Worm (Caenorhabditis elegans) whole organism, late embryonic: ENCODE results near the gene madf-9.

ENCODE experiments used
- C08G9.2 ChIP-seq: sonication (generic microtip); optimal IDR thresholded peaks from 2 replicates; lab custom pipeline; 2016; ENCODE audit warnings: mild to moderate bottlenecking, missing genetic modification characterization, moderate library complexity, missing compliant biosample characterization
- C38D4.7 ChIP-seq: fragments of 200-800 bp; sonication (Bioruptor generic); optimal IDR thresholded peaks from 2 replicates; lab custom pipeline; 2018; ENCODE audit warnings: mild to moderate bottlenecking, missing genetic modification characterization, moderate library complexity, missing compliant biosample characterization
- K02D7.2 ChIP-seq: sonication (generic microtip); optimal IDR thresholded peaks from 2 replicates; lab custom pipeline; 2017; ENCODE audit warnings: mild to moderate bottlenecking, missing genetic modification characterization, missing compliant biosample characterization
- Y22D7AL.16 ChIP-seq: sonication (generic microtip); optimal IDR thresholded peaks from 2 replicates; lab custom pipeline; 2016; ENCODE audit warnings: missing genetic modification characterization, missing compliant biosample characterization
- ceh-18 ChIP-seq: sonication (generic microtip); optimal IDR thresholded peaks from 2 replicates; lab custom pipeline; 2016; ENCODE audit warnings: missing genetic modification characterization, missing compliant biosample characterization
- ceh-22 ChIP-seq: sonication (generic microtip); optimal IDR thresholded peaks from 2 replicates; lab custom pipeline; 2017; ENCODE audit warnings: missing biosample characterization, missing genetic modification characterization
- ceh-45 ChIP-seq: fragments of 200-800 bp; sonication (Bioruptor generic); IDR thresholded peaks from 2 replicates; pipeline ENCODE4 v1.3.6; 2022; ENCODE audit warnings: missing genetic modification reagents, missing genetic modification characterization, missing compliant biosample characterization
- ceh-48 ChIP-seq: sonication (generic microtip); optimal IDR thresholded peaks from 2 replicates; lab custom pipeline; 2016; ENCODE audit warnings: missing genetic modification characterization, inconsistent platforms, missing compliant biosample characterization
- dmd-4 ChIP-seq: sonication (generic microtip); optimal IDR thresholded peaks from 2 replicates; lab custom pipeline; 2016; ENCODE audit warnings: borderline replicate concordance, missing genetic modification characterization, missing compliant biosample characterization
- dve-1 ChIP-seq: sonication (generic microtip); optimal IDR thresholded peaks from 2 replicates; lab custom pipeline; 2017; ENCODE audit warnings: antibody characterized with exemption, mild to moderate bottlenecking, missing genetic modification characterization, missing compliant biosample characterization
- elt-4 ChIP-seq: sonication (generic microtip); optimal IDR thresholded peaks from 2 replicates; lab custom pipeline; 2016; ENCODE audit warnings: missing genetic modification characterization, missing compliant biosample characterization
- eyg-1 ChIP-seq: sonication (generic microtip); optimal IDR thresholded peaks from 2 replicates; lab custom pipeline; 2016; ENCODE audit warnings: missing genotype, missing genetic modification characterization, missing compliant biosample characterization
- hlh-15 ChIP-seq: sonication (generic microtip); optimal IDR thresholded peaks from 2 replicates; lab custom pipeline; 2016; ENCODE audit warnings: missing genetic modification characterization, missing compliant biosample characterization
- npax-4 ChIP-seq: sonication (generic microtip); optimal IDR thresholded peaks from 2 replicates; lab custom pipeline; 2016; ENCODE audit warnings: missing genetic modification characterization, missing compliant biosample characterization
- pag-3 ChIP-seq: sonication (generic microtip); optimal IDR thresholded peaks from 2 replicates; lab custom pipeline; 2016; ENCODE audit warnings: missing compliant biosample characterization, missing genetic modification characterization, borderline replicate concordance
- pax-1 ChIP-seq: fragments of 150-350 bp; optimal IDR thresholded peaks from 2 replicates; lab custom pipeline; 2014; ENCODE audit warnings: missing biosample characterization, missing genetic modification characterization
- pha-2 ChIP-seq: sonication (generic microtip); optimal IDR thresholded peaks from 2 replicates; lab custom pipeline; 2017; ENCODE audit warnings: mild to moderate bottlenecking, missing genetic modification characterization, missing compliant biosample characterization
- pha-4 ChIP-seq: fragments of 150-350 bp; optimal IDR thresholded peaks from 2 replicates; lab custom pipeline; 2018; ENCODE audit warnings: missing biosample characterization, missing genetic modification reagents, missing genetic modification characterization
- pros-1 ChIP-seq: fragments of 150-350 bp; optimal IDR thresholded peaks from 2 replicates; lab custom pipeline; 2014; ENCODE audit warnings: missing biosample characterization, missing genetic modification reagents, missing genetic modification characterization
- rnt-1 ChIP-seq: sonication (generic microtip); optimal IDR thresholded peaks from 2 replicates; lab custom pipeline; 2016; ENCODE audit warnings: missing genetic modification characterization, missing compliant biosample characterization
- sdc-2 ChIP-seq: sonication (generic microtip); optimal IDR thresholded peaks from 2 replicates; lab custom pipeline; 2016; ENCODE audit warnings: missing genotype, missing genetic modification characterization, missing compliant biosample characterization
- sox-2 ChIP-seq: fragments of 200-800 bp; sonication (Bioruptor generic); IDR thresholded peaks from 2 replicates; pipeline ENCODE4 v1.3.6; 2022; ENCODE audit warnings: missing genetic modification reagents, missing genetic modification characterization, missing compliant biosample characterization
- sox-4 ChIP-seq: sonication (generic microtip); optimal IDR thresholded peaks from 2 replicates; lab custom pipeline; 2017; ENCODE audit warnings: mild to moderate bottlenecking, missing genetic modification characterization, inconsistent platforms, missing compliant biosample characterization
- syd-9 ChIP-seq: sonication (generic microtip); optimal IDR thresholded peaks from 2 replicates; lab custom pipeline; 2016; ENCODE audit warnings: mild to moderate bottlenecking, missing genetic modification characterization, moderate library complexity, missing compliant biosample characterization
- tbx-2 ChIP-seq: sonication (generic microtip); optimal IDR thresholded peaks from 2 replicates; lab custom pipeline; 2016; ENCODE audit warnings: missing genetic modification characterization, missing compliant biosample characterization
- ttx-3 ChIP-seq: sonication (generic microtip); optimal IDR thresholded peaks from 2 replicates; lab custom pipeline; 2016; ENCODE audit warnings: missing genetic modification reagents, missing genetic modification characterization, missing compliant biosample characterization
- unc-3 ChIP-seq, 2 experiments: fragments of 200-800 bp in 1 of 2; sonication (Bioruptor generic) in 1 of 2; sonication (generic microtip) in 1 of 2; conservative IDR thresholded peaks in 1 of 2; optimal IDR thresholded peaks in 1 of 2; 2 replicates each; pipeline versions ENCODE4 v1.3.6 to Lab custom; 2016 to 2022; ENCODE audit warnings: missing compliant biosample characterization in 2 of 2, missing genetic modification characterization in 2 of 2, missing genetic modification reagents in 1 of 2
- unc-42 ChIP-seq: sonication (generic microtip); optimal IDR thresholded peaks from 2 replicates; lab custom pipeline; 2016; ENCODE audit warnings: missing genotype, missing genetic modification characterization, missing compliant biosample characterization

madf-9 gene

DNA sequence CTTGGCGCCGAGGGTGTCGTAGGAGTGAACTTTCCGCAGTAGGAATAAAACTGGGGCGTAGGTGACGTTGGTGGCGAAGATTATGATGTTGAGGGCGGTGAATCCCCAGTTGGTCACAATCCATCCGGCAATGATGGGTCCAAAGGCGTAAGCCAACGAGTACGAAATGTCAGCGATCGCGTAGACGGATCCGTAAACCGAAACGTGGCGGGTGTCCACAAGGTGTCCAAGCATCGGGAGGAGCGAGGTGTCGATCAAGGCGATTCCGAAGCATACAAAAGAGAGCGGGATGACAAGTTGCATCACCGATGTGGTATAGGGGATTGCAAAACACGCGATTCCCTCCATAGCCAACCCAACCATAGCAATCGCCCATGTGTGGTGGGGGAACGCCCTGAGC is 18.2 kb upstream of the madf-9 start:
- TF ChIP-seq ceh-18 (tag; lab: Kevin White, UChicago) = no peak
- TF ChIP-seq elt-4 (tag; lab: Kevin White, UChicago) = peak; percentile 81

DNA sequence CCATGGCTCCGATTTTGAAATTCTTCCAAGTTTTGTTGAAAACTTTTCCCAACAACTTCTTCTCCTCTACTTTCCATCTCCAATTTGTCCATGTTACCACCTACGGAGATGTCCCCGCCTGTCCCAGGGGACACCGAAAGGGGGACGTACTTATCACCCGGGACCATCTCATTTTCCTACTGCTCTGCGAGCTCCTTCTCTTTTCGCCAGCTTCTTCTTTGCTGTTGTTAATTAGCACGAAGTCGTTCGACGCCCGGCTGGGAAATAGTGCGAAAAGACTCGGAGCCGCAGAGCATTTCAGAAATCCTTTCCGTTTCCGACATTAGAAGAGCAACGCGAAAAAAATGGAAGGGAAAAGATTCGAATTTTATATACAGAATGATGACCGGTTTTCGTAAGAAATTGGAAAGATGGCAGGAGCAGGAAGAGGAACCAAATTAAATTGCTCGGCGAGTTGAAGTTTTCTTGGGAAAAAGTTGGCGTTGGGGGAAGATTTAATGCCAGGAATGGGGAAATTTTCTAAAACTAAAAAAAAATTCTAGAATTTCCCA is 15.0 kb upstream of the madf-9 start:
- TF ChIP-seq dve-1 (tag; lab: Kevin White, UChicago) (no peak), ceh-45 (GFP tag; lab: Robert Waterston, UW) (no peak), Y22D7AL.16 (tag; lab: Kevin White, UChicago) (no peak), ceh-48 (no peak), unc-42 (tag; lab: Kevin White, UChicago) (peak; percentile 51), K02D7.2 (tag; lab: Kevin White, UChicago) (no peak), unc-3 (GFP tag; conservative IDR thresholded peaks at IDR 0.05; lab: Robert Waterston, UW) (peak; percentile 59; the same call in 1 of the 2 replicates), unc-3 (tag; optimal IDR thresholded peaks at IDR 0.05; lab: Kevin White, UChicago) (peak; percentile 39), ceh-22 (tag; lab: Kevin White, UChicago) (no peak)
- TF ChIP-seq, all 69 proteins: peak for 2

DNA sequence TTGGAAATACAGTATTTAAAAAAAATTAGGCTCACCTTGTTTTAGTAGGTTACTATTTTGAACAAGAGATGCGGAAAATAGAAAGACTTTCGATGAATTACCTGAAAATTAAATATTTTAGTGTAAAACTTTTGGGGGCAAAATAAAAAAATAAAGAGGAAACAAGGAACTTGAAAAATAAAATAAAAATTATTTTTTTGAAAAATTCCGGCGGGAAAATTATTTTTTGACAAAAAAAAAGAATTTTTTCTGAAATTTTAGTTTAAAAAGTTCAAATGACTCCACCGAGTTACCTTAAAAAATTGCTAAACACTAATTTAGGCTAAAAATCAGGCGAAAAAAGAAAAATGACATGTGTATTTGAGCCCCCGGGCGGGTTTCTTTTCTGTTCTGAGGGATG is 12.3 kb upstream of the madf-9 start, which contains the start of the genes cha-1 and unc-17:
Gene cha-1 (minus strand): TSS at position 101 of the 400 bp plus-strand sequence.
Gene unc-17 (minus strand): TSS at position 103 of the 400 bp plus-strand sequence.
- no peak for TF ChIP-seq pha-4 (tag; lab: Kevin White, UChicago)
- TF ChIP-seq sox-4 (tag; lab: Kevin White, UChicago) = no peak
- no peak for TF ChIP-seq pax-1 (tag; lab: Kevin White, UChicago)
- TF ChIP-seq syd-9 (tag; lab: Kevin White, UChicago) = no peak
- no peak for TF ChIP-seq pag-3
- no peak for TF ChIP-seq tbx-2 (tag; lab: Kevin White, UChicago)
- TF ChIP-seq npax-4 = no peak
- TF ChIP-seq ceh-48 = no peak
- no peak for TF ChIP-seq unc-42 (tag; lab: Kevin White, UChicago)
- no peak for TF ChIP-seq rnt-1 (tag; lab: Kevin White, UChicago)
- TF ChIP-seq ttx-3 (tag; lab: Kevin White, UChicago) = no peak
- no peak for TF ChIP-seq pros-1
- no peak for TF ChIP-seq sox-2 (GFP tag; lab: Robert Waterston, UW)
- TF ChIP-seq dmd-4 = no peak
- TF ChIP-seq, all 69 proteins: peak for 0

DNA sequence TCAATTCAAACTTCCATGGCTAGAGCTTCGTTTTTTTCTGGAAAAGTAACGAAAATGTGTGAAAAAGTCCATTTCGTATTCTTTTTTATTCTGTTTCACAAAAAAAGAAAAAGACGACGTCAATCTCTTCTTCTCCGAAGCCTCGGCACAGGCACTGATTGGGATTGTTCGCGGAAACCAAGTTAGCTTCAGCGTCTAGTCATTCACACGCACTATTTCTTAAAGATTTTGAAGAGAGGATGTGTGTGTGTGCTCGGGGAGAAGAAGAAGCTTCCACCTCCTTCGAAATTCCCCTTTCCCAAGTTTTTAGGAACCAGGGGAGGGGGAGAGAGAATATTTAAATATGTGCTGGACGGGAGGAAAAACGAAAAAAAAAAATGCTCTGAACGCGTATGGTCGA is 10.4 kb upstream of the madf-9 start:
- peak; percentile 90 for TF ChIP-seq unc-42 (tag; lab: Kevin White, UChicago)
- no peak for TF ChIP-seq C38D4.7 (GFP tag; lab: Kevin White, UChicago)

DNA sequence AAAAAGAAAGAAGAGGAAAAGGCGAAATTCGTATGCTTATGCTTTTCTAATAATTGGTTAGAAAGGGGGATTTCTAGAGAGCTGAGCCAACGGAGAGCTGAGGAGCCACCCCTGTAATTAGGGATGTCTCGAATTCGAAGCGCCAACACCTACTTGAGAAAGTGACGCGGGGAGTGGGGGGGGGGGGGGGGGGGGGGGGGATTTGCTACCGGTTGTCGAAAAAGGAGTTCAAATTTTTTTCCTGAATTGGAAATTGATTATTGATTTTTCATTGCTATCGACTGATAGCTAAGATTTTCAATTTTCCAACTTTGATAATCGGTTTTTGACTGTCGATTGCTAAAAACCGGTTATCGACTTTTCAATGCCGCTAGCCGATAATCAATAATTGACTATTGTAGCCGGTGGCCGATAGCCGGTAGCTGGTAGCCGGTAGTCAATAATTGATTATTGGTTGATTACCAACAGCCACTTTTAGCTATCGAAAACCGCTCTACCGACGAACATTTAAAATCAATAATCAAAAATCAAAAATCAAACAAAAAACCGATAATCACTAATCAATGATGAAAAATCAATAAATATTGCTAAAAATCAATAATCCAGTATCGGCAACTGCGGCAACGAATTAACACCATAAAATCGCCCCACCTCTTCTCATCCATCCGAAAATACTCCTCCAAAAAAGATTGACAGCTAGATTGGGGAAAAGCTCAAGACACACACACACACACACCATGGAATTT is 7.8 kb upstream of the madf-9 start:
- TF ChIP-seq eyg-1 (tag; lab: Kevin White, UChicago) (no peak), C08G9.2 (tag; lab: Kevin White, UChicago) (no peak), dve-1 (tag; lab: Kevin White, UChicago) (no peak), syd-9 (tag; lab: Kevin White, UChicago) (no peak), pha-2 (tag; lab: Kevin White, UChicago) (no peak)

DNA sequence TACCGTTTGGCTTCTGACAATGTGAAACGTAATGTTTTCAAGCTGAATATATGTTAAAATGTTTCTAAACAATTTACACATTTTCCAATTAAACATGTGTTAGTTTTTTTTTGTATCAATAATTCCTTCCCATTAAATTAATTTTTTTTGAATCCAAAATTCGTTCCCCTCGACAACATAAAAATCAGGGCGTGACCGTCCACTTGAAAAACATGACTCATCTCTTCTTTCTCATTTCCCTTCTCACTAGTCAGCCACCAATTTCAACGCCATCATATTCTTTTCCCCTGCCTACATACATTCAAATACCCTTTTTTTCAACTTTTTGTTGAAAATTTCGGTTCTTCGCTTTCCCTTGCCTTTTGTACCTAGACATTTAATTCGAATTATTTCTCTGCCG is 4.4 kb upstream of the madf-9 start:
- TF ChIP-seq sdc-2 (tag; lab: Kevin White, UChicago) (no peak), hlh-15 (no peak)
